Fruit fly (Drosophila melanogaster) whole organism, embryonic: ENCODE measurements around the gene Takl2.

Experiments used
- Adf1 ChIP-seq: fragments of 200-800 bp; sonication (Bioruptor generic); IDR thresholded peaks from 2 replicates; pipeline ENCODE4 v1.3.6; 2022; ENCODE audit warnings: missing biosample characterization, missing genetic modification characterization
- Antp ChIP-seq: fragments of 200-800 bp; sonication (Bioruptor generic); optimal IDR thresholded peaks from 3 replicates; lab custom pipeline; 2016; ENCODE audit warnings: missing biosample characterization, missing genetic modification characterization
- Awh ChIP-seq: fragments of 200-800 bp; sonication (Bioruptor generic); IDR thresholded peaks from 2 replicates; pipeline ENCODE4, ENCODE4 v1.3.6; 2022; ENCODE audit warnings: missing biosample characterization, missing genetic modification characterization
- CG10147 ChIP-seq: fragments of 200-800 bp; sonication (Bioruptor generic); optimal IDR thresholded peaks from 2 replicates; lab custom pipeline; 2019; ENCODE audit warnings: missing biosample characterization, mild to moderate bottlenecking, missing genetic modification characterization, moderate library complexity
- CG10366 ChIP-seq: fragments of 200-800 bp; sonication (Bioruptor generic); IDR thresholded peaks from 2 replicates; pipeline ENCODE4 v1.3.6; 2022; ENCODE audit warnings: missing biosample characterization, missing genetic modification characterization
- CG11695 ChIP-seq: fragments of 200-800 bp; sonication (Bioruptor generic); IDR thresholded peaks from 3 replicates; pipeline ENCODE4 v1.3.6; 2022; ENCODE audit warnings: missing biosample characterization, missing genetic modification characterization
- CG12942 ChIP-seq: fragments of 200-800 bp; sonication (Bioruptor generic); optimal IDR thresholded peaks from 3 replicates; lab custom pipeline; 2016; ENCODE audit warnings: missing biosample characterization, missing genetic modification characterization
- CG1529 ChIP-seq: fragments of 200-800 bp; sonication (Bioruptor generic); optimal IDR thresholded peaks from 3 replicates; lab custom pipeline; 2018; ENCODE audit warnings: missing biosample characterization, missing genetic modification characterization
- CG17361 ChIP-seq: fragments of 200-800 bp; sonication (Bioruptor generic); IDR thresholded peaks from 3 replicates; pipeline ENCODE4 v1.3.6; 2022; ENCODE audit warnings: missing biosample characterization, missing genetic modification characterization
- CG17912 ChIP-seq: fragments of 200-800 bp; sonication (Bioruptor generic); optimal IDR thresholded peaks from 2 replicates; lab custom pipeline; 2018; ENCODE audit warnings: missing biosample characterization, mild to moderate bottlenecking, missing genetic modification characterization
- CG18764 ChIP-seq: fragments of 200-800 bp; sonication (Bioruptor generic); optimal IDR thresholded peaks from 3 replicates; lab custom pipeline; 2016; ENCODE audit warnings: missing biosample characterization, missing genetic modification characterization
- CG30403 ChIP-seq: fragments of 200-800 bp; sonication (Bioruptor generic); optimal IDR thresholded peaks from 3 replicates; lab custom pipeline; 2016; ENCODE audit warnings: missing biosample characterization, missing genetic modification characterization
- CG32532 ChIP-seq: fragments of 200-800 bp; sonication (Bioruptor generic); IDR thresholded peaks from 2 replicates; pipeline ENCODE4 v1.3.6; 2022; ENCODE audit warnings: missing biosample characterization, missing genetic modification characterization
- CHES-1-like ChIP-seq: fragments of 200-800 bp; sonication (Bioruptor generic); optimal IDR thresholded peaks from 2 replicates; lab custom pipeline; 2016; ENCODE audit warnings: missing biosample characterization, missing genetic modification characterization
- CrebB ChIP-seq: fragments of 200-800 bp; sonication (Bioruptor generic); optimal IDR thresholded peaks from 3 replicates; lab custom pipeline; 2018; ENCODE audit warnings: missing biosample characterization, mild to moderate bottlenecking, missing genetic modification characterization
- D19B ChIP-seq: fragments of 200-800 bp; sonication (Bioruptor generic); optimal IDR thresholded peaks from 2 replicates; lab custom pipeline; 2017; ENCODE audit warnings: missing biosample characterization, mild to moderate bottlenecking, missing genetic modification characterization
- E2f1 ChIP-seq: fragments of 200-800 bp; sonication (Bioruptor generic); IDR thresholded peaks from 2 replicates; pipeline ENCODE4 v1.3.6; 2022; ENCODE audit warnings: missing biosample characterization, missing genetic modification characterization
- Gsc ChIP-seq: fragments of 200-800 bp; sonication (Bioruptor generic); IDR thresholded peaks from 2 replicates; pipeline ENCODE4 v1.3.6; 2022; ENCODE audit warnings: missing biosample characterization, missing genetic modification characterization
- Neu2 ChIP-seq: fragments of 200-800 bp; sonication (Bioruptor generic); optimal IDR thresholded peaks from 3 replicates; lab custom pipeline; 2016; ENCODE audit warnings: missing biosample characterization, missing genetic modification characterization, borderline replicate concordance
- Ravus ChIP-seq: fragments of 200-800 bp; sonication (Bioruptor generic); IDR thresholded peaks from 2 replicates; pipeline ENCODE4 v1.3.6; 2022; ENCODE audit warnings: missing biosample characterization, missing genetic modification characterization
- bigmax ChIP-seq: fragments of 200-800 bp; sonication (Bioruptor generic); optimal IDR thresholded peaks from 2 replicates; lab custom pipeline; 2018; ENCODE audit warnings: missing biosample characterization, mild to moderate bottlenecking, missing genetic modification characterization
- corto ChIP-seq: fragments of 200-800 bp; sonication (Bioruptor generic); optimal IDR thresholded peaks from 2 replicates; lab custom pipeline; 2016; ENCODE audit warnings: missing biosample characterization, mild to moderate bottlenecking, missing genetic modification characterization, moderate library complexity
- cwo ChIP-seq: fragments of 200-800 bp; sonication (Bioruptor generic); optimal IDR thresholded peaks from 3 replicates; lab custom pipeline; 2017; ENCODE audit warnings: missing biosample characterization, missing genetic modification characterization, mild to moderate bottlenecking, moderate library complexity, missing genetic modification reagents
- dan ChIP-seq: fragments of 200-800 bp; sonication (Bioruptor generic); IDR thresholded peaks from 2 replicates; pipeline ENCODE4 v1.3.6; 2022; ENCODE audit warnings: missing biosample characterization, missing genetic modification characterization
- emc ChIP-seq: fragments of 200-800 bp; sonication (Bioruptor generic); optimal IDR thresholded peaks from 2 replicates; lab custom pipeline; 2016; ENCODE audit warnings: missing biosample characterization, missing genetic modification characterization
- en ChIP-seq: fragments of 200-800 bp; sonication (Bioruptor generic); optimal IDR thresholded peaks from 2 replicates; lab custom pipeline; 2016; ENCODE audit warnings: missing biosample characterization, missing genetic modification characterization
- exex ChIP-seq: fragments of 200-800 bp; sonication (Bioruptor generic); optimal IDR thresholded peaks from 4 replicates; lab custom pipeline; 2018; ENCODE audit warnings: missing biosample characterization, mild to moderate bottlenecking, missing genetic modification characterization, moderate library complexity
- inv ChIP-seq: fragments of 200-800 bp; sonication (Bioruptor generic); IDR thresholded peaks from 2 replicates; pipeline ENCODE4 v1.3.6; 2022; ENCODE audit warnings: missing biosample characterization, missing genetic modification characterization; ENCODE audit not compliant: partially characterized antibody
- jigr1 ChIP-seq: fragments of 200-800 bp; sonication (Bioruptor generic); IDR thresholded peaks from 3 replicates; pipeline ENCODE4 v1.3.6; 2022; ENCODE audit warnings: missing biosample characterization, missing genetic modification characterization
- ken ChIP-seq: fragments of 200-800 bp; sonication (Bioruptor generic); IDR thresholded peaks from 3 replicates; pipeline ENCODE4 v1.3.6; 2022; ENCODE audit warnings: missing biosample characterization, missing genetic modification characterization
- org-1 ChIP-seq: fragments of 200-800 bp; sonication (Bioruptor generic); optimal IDR thresholded peaks from 2 replicates; lab custom pipeline; 2017; ENCODE audit warnings: missing biosample characterization, missing genetic modification characterization
- pho ChIP-seq: fragments of 200-800 bp; sonication (Bioruptor generic); optimal IDR thresholded peaks from 2 replicates; lab custom pipeline; 2016; ENCODE audit warnings: missing biosample characterization, missing genetic modification characterization
- phol ChIP-seq: fragments of 200-800 bp; sonication (Bioruptor generic); optimal IDR thresholded peaks from 3 replicates; lab custom pipeline; 2018; ENCODE audit warnings: missing biosample characterization, mild to moderate bottlenecking, missing genetic modification characterization, moderate library complexity
- pum ChIP-seq: fragments of 200-800 bp; sonication (Bioruptor generic); optimal IDR thresholded peaks from 2 replicates; lab custom pipeline; 2016; ENCODE audit warnings: missing biosample characterization, missing genetic modification characterization
- salm ChIP-seq: fragments of 200-800 bp; sonication (Bioruptor generic); optimal IDR thresholded peaks from 2 replicates; lab custom pipeline; 2018; ENCODE audit warnings: missing biosample characterization, mild to moderate bottlenecking, missing genetic modification characterization
- sc ChIP-seq, 3 experiments: fragments of >200 bp in 2 of 3; fragments of 200-800 bp in 1 of 3; sonication (Bioruptor generic) in 1 of 3; optimal IDR thresholded peaks; 2 replicates in 2 of 3; 3 replicates in 1 of 3; lab custom pipeline; 2017; ENCODE audit warnings: mild to moderate bottlenecking in 1 of 3, missing biosample characterization in 1 of 3, missing genetic modification characterization in 1 of 3, missing genetic modification reagents in 1 of 3
- sens ChIP-seq: fragments of 200-800 bp; sonication (Bioruptor generic); peaks from one replicate; lab custom pipeline; 2016; ENCODE audit warnings: missing biosample characterization, missing genetic modification characterization
- sob ChIP-seq: fragments of 200-800 bp; sonication (Bioruptor generic); IDR thresholded peaks from 2 replicates; pipeline ENCODE4 v1.3.6; 2022; ENCODE audit warnings: missing biosample characterization, missing genetic modification characterization
- tin ChIP-seq: fragments of 200-800 bp; sonication (Bioruptor generic); optimal IDR thresholded peaks from 3 replicates; lab custom pipeline; 2016; ENCODE audit warnings: missing biosample characterization, missing genetic modification characterization

Gene Takl2

dm6 chr3R:22686336-22686874, 47.2 kb downstream of the Takl2 start, which contains the start of the genes Gclm and CG17625 (continued):
- TF ChIP-seq jigr1: peak; percentile 37; the same call in 1 of the 3 replicates
- TF ChIP-seq Neu2 (GFP tag; lab: Kevin White, UChicago): no peak
- peak; percentile 47 for TF ChIP-seq Antp (GFP tag; lab: Kevin White, UChicago)
- TF ChIP-seq dan: no peak
- peak; percentile 58; the same call in 1 of the 3 replicates for TF ChIP-seq CG17361 (GFP tag; lab: Robert Waterston, UW)
- no peak for TF ChIP-seq CG17912
- peak; percentile 66 for TF ChIP-seq CG32532
- TF ChIP-seq Gsc: no peak
- no peak for TF ChIP-seq CG1529 (GFP tag; lab: Kevin White, UChicago)
- no peak for TF ChIP-seq org-1 (GFP tag; lab: Kevin White, UChicago)
- TF ChIP-seq en (GFP tag; lab: Kevin White, UChicago): no peak
- peak; percentile 27 for TF ChIP-seq CG10147 (GFP tag; lab: Kevin White, UChicago)
- peak; percentile 60 for TF ChIP-seq phol (tag; lab: Kevin White, UChicago)
- peak; percentile 57 for TF ChIP-seq E2f1 (GFP tag; lab: Robert Waterston, UW)
- no peak for TF ChIP-seq bigmax (GFP tag; lab: Kevin White, UChicago)
- TF ChIP-seq Ravus (GFP tag; lab: Robert Waterston, UW): no peak
- peak; percentile 41 for TF ChIP-seq tin
- peak; percentile 14; the same call in 1 of the 3 replicates for TF ChIP-seq ken (GFP tag; lab: Robert Waterston, UW)
- no peak for TF ChIP-seq sc (optimal IDR thresholded peaks at IDR 0.05; lab: Kevin White, UChicago)
- TF ChIP-seq sc (GFP tag; optimal IDR thresholded peaks at IDR 0.05; lab: Kevin White, UChicago): no peak
- TF ChIP-seq sob: peak; percentile 81
- no peak for TF ChIP-seq corto (GFP tag; lab: Kevin White, UChicago)
- peak; percentile 60; the same call in 1 of the 2 replicates for TF ChIP-seq inv (GFP tag; lab: Robert Waterston, UW)
- peak; percentile 66 for TF ChIP-seq CHES-1-like
- peak; percentile 60 for TF ChIP-seq CG10366 (GFP tag; lab: Robert Waterston, UW)
- TF ChIP-seq CrebB (tag; lab: Kevin White, UChicago): peak; percentile 27
- TF ChIP-seq salm (tag; lab: Kevin White, UChicago): no peak
- peak; percentile 35 for TF ChIP-seq CG18764 (GFP tag; lab: Kevin White, UChicago)
- peak; percentile 56 for TF ChIP-seq pho (GFP tag; lab: Kevin White, UChicago)
- peak; percentile 40 for TF ChIP-seq Adf1 (GFP tag; lab: Robert Waterston, UW)
- TF ChIP-seq CG30403 (GFP tag; lab: Kevin White, UChicago): peak; percentile 63
- TF ChIP-seq emc (GFP tag; lab: Kevin White, UChicago): no peak
- no peak for TF ChIP-seq D19B (GFP tag; lab: Kevin White, UChicago)
- TF ChIP-seq CG12942 (GFP tag; lab: Kevin White, UChicago): peak; percentile 4

- TF ChIP-seq exex (peak; percentile 46), cwo (peak; percentile 82), pum (no peak), Awh (GFP tag; lab: Robert Waterston, UW) (0 out of 2 replicates have a peak, but pooled peaks have one; percentile 7), sens (GFP tag; lab: Kevin White, UChicago) (peak; percentile 72), CG11695 (GFP tag; lab: Robert Waterston, UW) (0 out of 3 replicates have a peak, but pooled peaks have one; percentile 14)
Measured at dm6 chr3R:22684948-22685253, 48.8 kb downstream of the Takl2 start.
